Worm (Caenorhabditis elegans) whole organism, L1 larva: ENCODE results near the gene rabr-4.

Experiments
- fkh-4 ChIP-seq: sonication (generic microtip); optimal IDR thresholded peaks from 2 replicates; lab custom pipeline; 2016; ENCODE audit warnings: missing compliant biosample characterization, missing genetic modification characterization, borderline replicate concordance
- nhr-237 ChIP-seq: fragments of 150-350 bp; optimal IDR thresholded peaks from 2 replicates; lab custom pipeline; 2014; ENCODE audit warnings: missing biosample characterization, missing genetic modification characterization
- rnt-1 ChIP-seq: sonication (generic microtip); optimal IDR thresholded peaks from 2 replicates; lab custom pipeline; 2016; ENCODE audit warnings: mild to moderate bottlenecking, missing genetic modification characterization, moderate library complexity, missing compliant biosample characterization
- sox-4 ChIP-seq: sonication (generic microtip); optimal IDR thresholded peaks from 2 replicates; lab custom pipeline; 2016; ENCODE audit warnings: missing genetic modification characterization, missing compliant biosample characterization
- unc-86 ChIP-seq: sonication (generic microtip); optimal IDR thresholded peaks from 2 replicates; lab custom pipeline; 2016; ENCODE audit warnings: missing genetic modification characterization, missing compliant biosample characterization
- unc-98 ChIP-seq: fragments of 200-800 bp; sonication (Bioruptor generic); IDR thresholded peaks from 2 replicates; pipeline ENCODE4 v1.3.6; 2022; ENCODE audit warnings: missing genetic modification characterization, missing compliant biosample characterization

- TF ChIP-seq nhr-237 (tag; lab: Kevin White, UChicago), result no peak
- TF ChIP-seq unc-98 (GFP tag; lab: Robert Waterston, UW), result no peak
- no peak for TF ChIP-seq fkh-4 (tag; lab: Kevin White, UChicago)
- no peak for TF ChIP-seq sox-4 (tag; lab: Kevin White, UChicago)
- no peak for TF ChIP-seq unc-86 (tag; lab: Kevin White, UChicago)
- TF ChIP-seq rnt-1 (tag; lab: Kevin White, UChicago), result no peak
Observed at ce11 chrV:16153375-16153774, 41.4 kb upstream of the rabr-4 start, which contains the start of gene str-254.
